Worm (Caenorhabditis elegans) whole organism, L1 larva: Measurements from ENCODE around the gene ddx-23.

Source experiments
- C04F5.9 ChIP-seq: sonication (generic microtip); optimal IDR thresholded peaks from 2 replicates; lab custom pipeline; 2016; ENCODE audit warnings: missing genetic modification characterization, missing compliant biosample characterization
- F16B12.6 ChIP-seq: fragments of 150-350 bp; optimal IDR thresholded peaks from 2 replicates; lab custom pipeline; 2014; ENCODE audit warnings: missing biosample characterization, missing genetic modification characterization
- blmp-1 ChIP-seq: fragments of 150-350 bp; optimal IDR thresholded peaks from 2 replicates; lab custom pipeline; 2014; ENCODE audit warnings: missing biosample characterization, missing genetic modification characterization
- ceh-63 ChIP-seq: fragments of 200-800 bp; sonication (Bioruptor generic); optimal IDR thresholded peaks from 2 replicates; lab custom pipeline; 2018; ENCODE audit warnings: mild to moderate bottlenecking, missing genetic modification characterization, missing compliant biosample characterization
- ceh-8 ChIP-seq: fragments of 200-800 bp; sonication (Bioruptor generic); optimal IDR thresholded peaks from 2 replicates; lab custom pipeline; 2018; ENCODE audit warnings: mild to moderate bottlenecking, missing genetic modification characterization, moderate library complexity, missing compliant biosample characterization
- ceh-88 ChIP-seq: fragments of 200-800 bp; sonication (Bioruptor generic); IDR thresholded peaks from 2 replicates; pipeline ENCODE4 v1.3.6; 2022; ENCODE audit warnings: missing genetic modification characterization, missing compliant biosample characterization
- dpl-1 ChIP-seq, 3 experiments: fragments of 150-350 bp in 2 of 3; sonication (generic microtip) in 1 of 3; optimal IDR thresholded peaks; 2 replicates each; lab custom pipeline; 2014 to 2017; ENCODE audit warnings: missing biosample characterization in 3 of 3, missing genetic modification characterization in 3 of 3, missing genetic modification reagents in 3 of 3
- dsc-1 ChIP-seq: sonication (generic microtip); optimal IDR thresholded peaks from 2 replicates; lab custom pipeline; 2016; ENCODE audit warnings: mild to moderate bottlenecking, missing genetic modification characterization, missing compliant biosample characterization
- efl-1 ChIP-seq, 4 experiments: fragments of 150-350 bp; optimal IDR thresholded peaks in 3 of 4; peaks in 1 of 4; 1 replicate in 1 of 4; 2 replicates in 3 of 4; lab custom pipeline; 2014; ENCODE audit warnings: missing biosample characterization in 2 of 4, missing genetic modification characterization in 2 of 4, missing genetic modification reagents in 2 of 4
- egl-13 ChIP-seq: sonication (generic microtip); optimal IDR thresholded peaks from 2 replicates; lab custom pipeline; 2016; ENCODE audit warnings: missing genotype, missing genetic modification reagents, missing genetic modification characterization, missing compliant biosample characterization
- elt-2 ChIP-seq: sonication (generic microtip); optimal IDR thresholded peaks from 2 replicates; lab custom pipeline; 2016; ENCODE audit warnings: missing genetic modification characterization, mild to moderate bottlenecking, inconsistent platforms, missing compliant biosample characterization, missing genetic modification reagents
- elt-3 ChIP-seq, 6 experiments: fragments of 150-350 bp in 1 of 6; sonication (generic microtip); optimal IDR thresholded peaks; 2 replicates each; lab custom pipeline; 2017 to 2018; ENCODE audit warnings: missing biosample characterization in 6 of 6, missing genetic modification characterization in 6 of 6, inconsistent platforms in 1 of 6
- ets-5 ChIP-seq: fragments of 200-800 bp; sonication (Bioruptor generic); IDR thresholded peaks from 2 replicates; pipeline ENCODE4 v1.3.6; 2022; ENCODE audit warnings: missing genetic modification characterization, missing compliant biosample characterization
- fkh-10 ChIP-seq: sonication (generic microtip); optimal IDR thresholded peaks from 2 replicates; lab custom pipeline; 2017; ENCODE audit warnings: missing biosample characterization, missing genetic modification reagents, missing genetic modification characterization
- fkh-8 ChIP-seq: sonication (generic microtip); optimal IDR thresholded peaks from 2 replicates; lab custom pipeline; 2016; ENCODE audit warnings: mild to moderate bottlenecking, missing genetic modification characterization, missing compliant biosample characterization
- hlh-17 ChIP-seq: fragments of 200-800 bp; sonication (Bioruptor generic); optimal IDR thresholded peaks from 2 replicates; lab custom pipeline; 2018; ENCODE audit warnings: missing genetic modification characterization, mild to moderate bottlenecking, missing compliant biosample characterization, moderate library complexity, borderline replicate concordance
- hlh-4 ChIP-seq: sonication (generic microtip); optimal IDR thresholded peaks from 2 replicates; lab custom pipeline; 2016; ENCODE audit warnings: mild to moderate bottlenecking, missing genetic modification characterization, missing compliant biosample characterization
- lin-13 ChIP-seq: fragments of 150-350 bp; optimal IDR thresholded peaks from 2 replicates; lab custom pipeline; 2014; ENCODE audit warnings: missing biosample characterization, missing genetic modification reagents, missing genetic modification characterization
- lin-14 ChIP-seq: fragments of 200-800 bp; sonication (Bioruptor generic); optimal IDR thresholded peaks from 2 replicates; lab custom pipeline; 2018; ENCODE audit warnings: mild to moderate bottlenecking, missing genetic modification characterization, moderate library complexity, missing compliant biosample characterization
- lin-15B ChIP-seq: fragments of 150-350 bp; sonication (generic microtip); optimal IDR thresholded peaks from 3 replicates; lab custom pipeline; 2014; ENCODE audit warnings: missing biosample characterization, missing genetic modification characterization
- lin-35 ChIP-seq, 2 experiments: fragments of 150-350 bp; optimal IDR thresholded peaks; 2 replicates each; lab custom pipeline; 2014; ENCODE audit warnings: missing biosample characterization in 2 of 2, missing genetic modification characterization in 2 of 2, missing genetic modification reagents in 2 of 2
- lin-39 ChIP-seq: fragments of 150-350 bp; optimal IDR thresholded peaks from 2 replicates; lab custom pipeline; 2014; ENCODE audit warnings: missing biosample characterization, missing genetic modification reagents, missing genetic modification characterization
- mdl-1 ChIP-seq, 2 experiments: fragments of 150-350 bp; optimal IDR thresholded peaks; 2 replicates each; lab custom pipeline; 2014 to 2017; ENCODE audit warnings: missing biosample characterization in 2 of 2, missing genetic modification characterization in 2 of 2, inconsistent platforms in 1 of 2
- nhr-11 ChIP-seq: fragments of 150-350 bp; optimal IDR thresholded peaks from 2 replicates; lab custom pipeline; 2014; ENCODE audit warnings: missing biosample characterization, missing genetic modification characterization
- nhr-12 ChIP-seq: sonication (generic microtip); optimal IDR thresholded peaks from 2 replicates; lab custom pipeline; 2017; ENCODE audit warnings: missing biosample characterization, missing genetic modification characterization
- nhr-20 ChIP-seq: sonication (generic microtip); optimal IDR thresholded peaks from 2 replicates; lab custom pipeline; 2016; ENCODE audit warnings: mild to moderate bottlenecking, missing genetic modification characterization, missing compliant biosample characterization
- nhr-47 ChIP-seq: sonication (generic microtip); optimal IDR thresholded peaks from 2 replicates; lab custom pipeline; 2016; ENCODE audit warnings: mild to moderate bottlenecking, missing genetic modification characterization, moderate library complexity, missing compliant biosample characterization
- nhr-77 ChIP-seq: fragments of 150-350 bp; optimal IDR thresholded peaks from 2 replicates; lab custom pipeline; 2014; ENCODE audit warnings: missing biosample characterization, missing genetic modification characterization
- nhr-84 ChIP-seq: sonication (generic microtip); optimal IDR thresholded peaks from 2 replicates; lab custom pipeline; 2017; ENCODE audit warnings: missing biosample characterization, missing genetic modification characterization
- nhr-85 ChIP-seq: sonication (generic microtip); peaks from one replicate; lab custom pipeline; 2016; ENCODE audit warnings: missing genetic modification characterization, inconsistent platforms, missing compliant biosample characterization
- nhr-90 ChIP-seq: sonication (generic microtip); optimal IDR thresholded peaks from 2 replicates; lab custom pipeline; 2016; ENCODE audit warnings: mild to moderate bottlenecking, missing genetic modification characterization, missing compliant biosample characterization; ENCODE audit not compliant: poor library complexity
- pag-3 ChIP-seq: sonication (generic microtip); optimal IDR thresholded peaks from 2 replicates; lab custom pipeline; 2017; ENCODE audit warnings: missing genetic modification characterization, mild to moderate bottlenecking, missing compliant biosample characterization, antibody characterized with exemption, borderline replicate concordance; ENCODE audit not compliant: insufficient read depth
- skn-1 ChIP-seq: fragments of 150-350 bp; optimal IDR thresholded peaks from 2 replicates; lab custom pipeline; 2014; ENCODE audit warnings: missing biosample characterization, missing genetic modification characterization
- swsn-7 ChIP-seq: sonication (generic microtip); optimal IDR thresholded peaks from 2 replicates; lab custom pipeline; 2016; ENCODE audit warnings: missing genetic modification characterization, missing compliant biosample characterization
- tbx-2 ChIP-seq: sonication (generic microtip); optimal IDR thresholded peaks from 2 replicates; lab custom pipeline; 2016; ENCODE audit warnings: missing genetic modification characterization, missing compliant biosample characterization
- tlp-1 ChIP-seq: fragments of 150-350 bp; optimal IDR thresholded peaks from 2 replicates; lab custom pipeline; 2014; ENCODE audit warnings: missing biosample characterization, missing genetic modification characterization
- unc-130 ChIP-seq: fragments of 150-350 bp; optimal IDR thresholded peaks from 2 replicates; lab custom pipeline; 2017; ENCODE audit warnings: missing biosample characterization, missing genetic modification characterization, inconsistent platforms
- unc-86 ChIP-seq: sonication (generic microtip); optimal IDR thresholded peaks from 2 replicates; lab custom pipeline; 2016; ENCODE audit warnings: missing genetic modification characterization, missing compliant biosample characterization
- vab-15 ChIP-seq: sonication (generic microtip); optimal IDR thresholded peaks from 2 replicates; lab custom pipeline; 2017; ENCODE audit warnings: missing genotype, mild to moderate bottlenecking, missing genetic modification characterization, missing compliant biosample characterization
- xbp-1 ChIP-seq: sonication (generic microtip); optimal IDR thresholded peaks from 2 replicates; lab custom pipeline; 2016; ENCODE audit warnings: missing genetic modification characterization, missing compliant biosample characterization
- zag-1 ChIP-seq: fragments of 150-350 bp; optimal IDR thresholded peaks from 2 replicates; lab custom pipeline; 2014; ENCODE audit warnings: missing biosample characterization, missing genetic modification characterization
- ztf-11 ChIP-seq, 2 experiments: sonication (generic microtip); optimal IDR thresholded peaks; 2 replicates each; lab custom pipeline; 2016 to 2017; ENCODE audit warnings: missing genetic modification characterization in 2 of 2, missing biosample characterization in 1 of 2, missing compliant biosample characterization in 1 of 2
- ztf-4 ChIP-seq: fragments of 150-350 bp; optimal IDR thresholded peaks from 2 replicates; lab custom pipeline; 2014; ENCODE audit warnings: missing biosample characterization, missing genetic modification characterization

Gene ddx-23

ce11 chrIII:5814799-5815198, 38.3 kb downstream of the ddx-23 start, which contains the start of gene R12B2.7 (continued):
- TF ChIP-seq lin-14 (GFP tag; lab: Kevin White, UChicago) (peak; percentile 59), xbp-1 (tag; lab: Kevin White, UChicago) (no peak), ceh-63 (GFP tag; lab: Kevin White, UChicago) (no peak), swsn-7 (tag; lab: Kevin White, UChicago) (no peak), dpl-1 (GFP tag; optimal IDR thresholded peaks at IDR 0.05; lab: Kevin White, UChicago) (peak in 1 of 3 experiments; percentile 2), nhr-20 (tag; lab: Kevin White, UChicago) (peak; percentile 40), blmp-1 (tag; lab: Kevin White, UChicago) (peak; percentile 51), lin-35 (GFP tag; optimal IDR thresholded peaks at IDR 0.05; lab: Kevin White, UChicago) (peak in 1 of 2 experiments; percentile 54), dsc-1 (tag; lab: Kevin White, UChicago) (no peak), hlh-4 (tag; lab: Kevin White, UChicago) (no peak), lin-15B (tag; lab: Kevin White, UChicago) (no peak), unc-86 (no peak), nhr-90 (peak; percentile 39), C04F5.9 (tag; lab: Kevin White, UChicago) (no peak), ceh-88 (GFP tag; lab: Robert Waterston, UW) (no peak), fkh-10 (GFP tag; lab: Kevin White, UChicago) (no peak), ztf-11 (tag; optimal IDR thresholded peaks at IDR 0.05; lab: Kevin White, UChicago) (no peak), zag-1 (no peak), ztf-4 (tag; lab: Kevin White, UChicago) (no peak), egl-13 (tag; lab: Kevin White, UChicago) (no peak), unc-130 (tag; lab: Kevin White, UChicago) (peak; percentile 58), nhr-77 (tag; lab: Kevin White, UChicago) (no peak), ceh-8 (GFP tag; lab: Kevin White, UChicago) (no peak), elt-2 (no peak), skn-1 (tag; lab: Kevin White, UChicago) (no peak), fkh-8 (tag; lab: Kevin White, UChicago) (no peak), hlh-17 (GFP tag; lab: Kevin White, UChicago) (no peak), mdl-1 (tag; optimal IDR thresholded peaks at IDR 0.05; lab: Kevin White, UChicago) (peak in 1 of 2 experiments; percentile 10), lin-13 (GFP tag; lab: Kevin White, UChicago) (no peak)

- no peak for TF ChIP-seq lin-39 (tag; lab: Kevin White, UChicago)
- no peak for TF ChIP-seq nhr-84 (tag; lab: Kevin White, UChicago)
- TF ChIP-seq efl-1 (optimal IDR thresholded peaks at IDR 0.05; lab: Kevin White, UChicago): no peak
- TF ChIP-seq efl-1 (GFP tag; optimal IDR thresholded peaks at IDR 0.05 in 1 of 2; lab: Kevin White, UChicago): peak in 1 of 2 experiments; percentile 77
- no peak for TF ChIP-seq tlp-1 (tag; lab: Kevin White, UChicago)
- TF ChIP-seq hlh-17 (GFP tag; lab: Kevin White, UChicago): no peak
- no peak for TF ChIP-seq ztf-4 (tag; lab: Kevin White, UChicago)
- no peak for TF ChIP-seq xbp-1 (tag; lab: Kevin White, UChicago)
- TF ChIP-seq nhr-47 (tag; lab: Kevin White, UChicago): no peak
- TF ChIP-seq elt-2: peak; percentile 44
- TF ChIP-seq, all 84 proteins: peak for 2
Observed at ce11 chrIII:5814098-5814497, 39.0 kb downstream of the ddx-23 start.

DNA sequence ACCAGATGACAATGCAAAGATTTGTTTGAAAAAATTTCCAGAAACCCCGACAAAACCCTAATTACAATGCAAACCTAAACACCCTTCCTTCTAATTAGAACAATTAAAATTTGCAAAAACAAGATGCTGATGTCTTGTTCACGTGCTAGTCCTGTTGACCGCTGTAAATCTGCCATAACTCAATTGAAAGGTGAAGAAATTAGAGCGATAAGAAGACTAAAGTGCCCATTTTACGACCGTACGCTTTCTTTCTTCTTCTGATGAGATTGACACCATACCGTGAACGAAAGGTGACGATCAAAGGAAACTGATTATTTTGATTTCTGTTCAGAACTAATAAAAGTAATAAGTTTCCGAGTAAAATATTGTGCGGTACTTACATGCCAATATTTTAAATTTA, 39.6 kb downstream of the ddx-23 start:
- TF ChIP-seq elt-3 (tag; optimal IDR thresholded peaks at IDR 0.05; lab: Kevin White, UChicago) (peak in 1 of 6 experiments; percentile 19), vab-15 (tag; lab: Kevin White, UChicago) (no peak), nhr-11 (no peak), tbx-2 (tag; lab: Kevin White, UChicago) (no peak), ets-5 (GFP tag; lab: Robert Waterston, UW) (no peak), efl-1 (optimal IDR thresholded peaks at IDR 0.05; lab: Kevin White, UChicago) (no peak), efl-1 (GFP tag; optimal IDR thresholded peaks at IDR 0.05 in 1 of 2; lab: Kevin White, UChicago) (no peak), nhr-47 (tag; lab: Kevin White, UChicago) (no peak), F16B12.6 (no peak), nhr-85 (tag; lab: Kevin White, UChicago) (no peak), ceh-8 (GFP tag; lab: Kevin White, UChicago) (no peak), nhr-12 (tag; lab: Kevin White, UChicago) (no peak), unc-86 (no peak), lin-14 (GFP tag; lab: Kevin White, UChicago) (peak; percentile 6), lin-35 (GFP tag; optimal IDR thresholded peaks at IDR 0.05; lab: Kevin White, UChicago) (peak in 1 of 2 experiments; percentile 29), blmp-1 (tag; lab: Kevin White, UChicago) (peak; percentile 40), pag-3 (no peak), hlh-17 (GFP tag; lab: Kevin White, UChicago) (no peak)
